Worm (Caenorhabditis elegans) whole organism, L2 larva: ENCODE measurements around the gene czw-1.

Experiments
- R02D3.7 ChIP-seq: fragments of 150-350 bp; optimal IDR thresholded peaks from 2 replicates; lab custom pipeline; 2014; ENCODE audit warnings: missing biosample characterization, missing genetic modification characterization
- ama-1 ChIP-seq: fragments of 150-350 bp; optimal IDR thresholded peaks from 2 replicates; lab custom pipeline; 2018; ENCODE audit warnings: inconsistent platforms
- blmp-1 ChIP-seq: sonication (generic microtip); optimal IDR thresholded peaks from 2 replicates; lab custom pipeline; 2017; ENCODE audit warnings: missing genetic modification characterization, mild to moderate bottlenecking, missing compliant biosample characterization, antibody characterized with exemption, moderate library complexity; ENCODE audit not compliant: insufficient read depth
- ceh-82 ChIP-seq: fragments of 150-350 bp; optimal IDR thresholded peaks from 2 replicates; lab custom pipeline; 2014; ENCODE audit warnings: missing biosample characterization, missing genetic modification characterization
- lin-11 ChIP-seq: fragments of 150-350 bp; sonication (generic microtip); optimal IDR thresholded peaks from 2 replicates; lab custom pipeline; 2014; ENCODE audit warnings: missing biosample characterization, missing genetic modification characterization, inconsistent platforms, mixed read lengths
- nhr-11 ChIP-seq: fragments of 150-350 bp; optimal IDR thresholded peaks from 2 replicates; lab custom pipeline; 2014; ENCODE audit warnings: missing biosample characterization, missing genetic modification characterization
- nhr-12 ChIP-seq: fragments of 150-350 bp; optimal IDR thresholded peaks from 2 replicates; lab custom pipeline; 2014; ENCODE audit warnings: missing biosample characterization, missing genetic modification characterization
- skn-1 ChIP-seq: sonication (generic microtip); optimal IDR thresholded peaks from 2 replicates; lab custom pipeline; 2017; ENCODE audit warnings: missing biosample characterization, missing genetic modification characterization
- sma-3 ChIP-seq: sonication (generic microtip); optimal IDR thresholded peaks from 2 replicates; lab custom pipeline; 2016; ENCODE audit warnings: missing genetic modification reagents, missing genetic modification characterization, missing compliant biosample characterization
- ztf-11 ChIP-seq: sonication (generic microtip); optimal IDR thresholded peaks from 2 replicates; lab custom pipeline; 2017; ENCODE audit warnings: missing biosample characterization, missing genetic modification characterization

- TF ChIP-seq lin-11 (tag; lab: Kevin White, UChicago), result no peak
- no peak for TF ChIP-seq blmp-1
- TF ChIP-seq R02D3.7 (tag; lab: Kevin White, UChicago), result no peak
- no peak for TF ChIP-seq skn-1 (tag; lab: Kevin White, UChicago)
- no peak for TF ChIP-seq sma-3 (GFP tag; lab: Kevin White, UChicago)
- TF ChIP-seq nhr-12, result no peak
- TF ChIP-seq ama-1, result no peak
- no peak for TF ChIP-seq ceh-82 (tag; lab: Kevin White, UChicago)
- no peak for TF ChIP-seq nhr-11
- TF ChIP-seq ztf-11 (tag; lab: Kevin White, UChicago), result no peak
These were observed 40.0 kb downstream of the czw-1 start for ce11 chrIV:7906643-7907042.
